Worm (Caenorhabditis elegans): ENCODE measurements around the gene cdo-1.

DNA sequence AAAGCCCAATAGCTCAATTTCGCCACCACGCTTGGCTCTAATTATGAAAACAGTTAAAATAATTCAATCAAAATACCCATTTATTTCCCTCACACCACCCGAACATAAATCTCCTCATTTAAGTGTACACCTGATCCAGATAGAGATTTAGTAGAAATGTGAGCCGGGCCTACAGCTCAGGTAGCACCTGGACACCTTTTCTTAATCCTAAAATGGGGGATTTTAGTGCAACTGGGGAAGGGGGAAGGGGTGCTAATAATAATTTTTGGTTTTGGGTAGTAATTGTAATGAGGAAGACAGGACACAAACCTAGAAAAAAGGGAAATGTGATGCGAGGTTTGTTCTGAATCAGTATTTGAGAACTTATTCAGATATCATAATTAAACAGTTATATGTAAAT is 9.8 kb downstream of the cdo-1 start:
- TF ChIP-seq crh-2 (tag; optimal IDR thresholded peaks at IDR 0.05) (no peak), blmp-1 (tag; optimal IDR thresholded peaks at IDR 0.05; ENCODE audit: insufficient read depth) (no peak), ama-1 (optimal IDR thresholded peaks at IDR 0.05) (no peak), nhr-23 (tag; optimal IDR thresholded peaks at IDR 0.05) (no peak), nhr-10 (tag; optimal IDR thresholded peaks at IDR 0.05) (no peak), nhr-11 (tag; optimal IDR thresholded peaks at IDR 0.05) (no peak)

Data from whole organism, L2 larva.